Worm (Caenorhabditis elegans) whole organism, L1 larva: ENCODE measurements around the gene ZK380.6.

ENCODE experiments used
- F16B12.6 ChIP-seq: fragments of 150-350 bp; optimal IDR thresholded peaks from 2 replicates; lab custom pipeline; 2014; ENCODE audit warnings: missing biosample characterization, missing genetic modification characterization
- Y116A8C.19 ChIP-seq: sonication (generic microtip); optimal IDR thresholded peaks from 2 replicates; lab custom pipeline; 2016; ENCODE audit warnings: missing compliant biosample characterization, missing genetic modification characterization, borderline replicate concordance
- ceh-8 ChIP-seq: fragments of 200-800 bp; sonication (Bioruptor generic); optimal IDR thresholded peaks from 2 replicates; lab custom pipeline; 2018; ENCODE audit warnings: mild to moderate bottlenecking, missing genetic modification characterization, moderate library complexity, missing compliant biosample characterization
- dsc-1 ChIP-seq: sonication (generic microtip); optimal IDR thresholded peaks from 2 replicates; lab custom pipeline; 2016; ENCODE audit warnings: mild to moderate bottlenecking, missing genetic modification characterization, missing compliant biosample characterization
- efl-1 ChIP-seq, 4 experiments: fragments of 150-350 bp; optimal IDR thresholded peaks in 3 of 4; peaks in 1 of 4; 1 replicate in 1 of 4; 2 replicates in 3 of 4; lab custom pipeline; 2014; ENCODE audit warnings: missing biosample characterization in 2 of 4, missing genetic modification characterization in 2 of 4, missing genetic modification reagents in 2 of 4
- efl-3 ChIP-seq: fragments of 200-800 bp; sonication (Bioruptor generic); optimal IDR thresholded peaks from 2 replicates; lab custom pipeline; 2018; ENCODE audit warnings: mild to moderate bottlenecking, missing genetic modification characterization, missing compliant biosample characterization
- egl-27 ChIP-seq, 2 experiments: fragments of 150-350 bp in 1 of 2; sonication (generic microtip); optimal IDR thresholded peaks; 3 replicates each; lab custom pipeline; 2017 to 2018; ENCODE audit warnings: missing biosample characterization in 2 of 2, missing genetic modification characterization in 2 of 2, missing genetic modification reagents in 2 of 2
- hlh-17 ChIP-seq: fragments of 200-800 bp; sonication (Bioruptor generic); optimal IDR thresholded peaks from 2 replicates; lab custom pipeline; 2018; ENCODE audit warnings: missing genetic modification characterization, mild to moderate bottlenecking, missing compliant biosample characterization, moderate library complexity, borderline replicate concordance
- irx-1 ChIP-seq: sonication (generic microtip); optimal IDR thresholded peaks from 2 replicates; lab custom pipeline; 2016; ENCODE audit warnings: missing genetic modification characterization, missing compliant biosample characterization
- lin-15B ChIP-seq: fragments of 150-350 bp; sonication (generic microtip); optimal IDR thresholded peaks from 3 replicates; lab custom pipeline; 2014; ENCODE audit warnings: missing biosample characterization, missing genetic modification characterization
- lir-3 ChIP-seq: sonication (generic microtip); optimal IDR thresholded peaks from 2 replicates; lab custom pipeline; 2016; ENCODE audit warnings: mild to moderate bottlenecking, missing genetic modification characterization, moderate library complexity, missing compliant biosample characterization; ENCODE audit not compliant: poor library complexity
- mef-2 ChIP-seq: fragments of 150-350 bp; optimal IDR thresholded peaks from 2 replicates; lab custom pipeline; 2014; ENCODE audit warnings: missing biosample characterization, missing genetic modification characterization
- mep-1 ChIP-seq: fragments of 150-350 bp; optimal IDR thresholded peaks from 2 replicates; lab custom pipeline; 2014; ENCODE audit warnings: missing biosample characterization, missing genetic modification characterization
- nhr-11 ChIP-seq: fragments of 150-350 bp; optimal IDR thresholded peaks from 2 replicates; lab custom pipeline; 2014; ENCODE audit warnings: missing biosample characterization, missing genetic modification characterization
- nhr-12 ChIP-seq: sonication (generic microtip); optimal IDR thresholded peaks from 2 replicates; lab custom pipeline; 2017; ENCODE audit warnings: missing biosample characterization, missing genetic modification characterization
- nhr-19 ChIP-seq: fragments of 200-800 bp; sonication (Bioruptor generic); conservative IDR thresholded peaks from 2 replicates; pipeline ENCODE4 v1.3.6; 2022; ENCODE audit warnings: missing genetic modification characterization, missing compliant biosample characterization
- nhr-20 ChIP-seq: sonication (generic microtip); optimal IDR thresholded peaks from 2 replicates; lab custom pipeline; 2016; ENCODE audit warnings: mild to moderate bottlenecking, missing genetic modification characterization, missing compliant biosample characterization
- nhr-28 ChIP-seq: fragments of 150-350 bp; optimal IDR thresholded peaks from 2 replicates; lab custom pipeline; 2014; ENCODE audit warnings: missing biosample characterization, missing genetic modification characterization
- nhr-47 ChIP-seq: sonication (generic microtip); optimal IDR thresholded peaks from 2 replicates; lab custom pipeline; 2016; ENCODE audit warnings: mild to moderate bottlenecking, missing genetic modification characterization, moderate library complexity, missing compliant biosample characterization
- nhr-71 ChIP-seq: sonication (generic microtip); optimal IDR thresholded peaks from 2 replicates; lab custom pipeline; 2016; ENCODE audit warnings: mild to moderate bottlenecking, missing genetic modification characterization, moderate library complexity, missing compliant biosample characterization
- nhr-84 ChIP-seq: sonication (generic microtip); optimal IDR thresholded peaks from 2 replicates; lab custom pipeline; 2017; ENCODE audit warnings: missing biosample characterization, missing genetic modification characterization
- pag-3 ChIP-seq: sonication (generic microtip); optimal IDR thresholded peaks from 2 replicates; lab custom pipeline; 2017; ENCODE audit warnings: missing genetic modification characterization, mild to moderate bottlenecking, missing compliant biosample characterization, antibody characterized with exemption, borderline replicate concordance; ENCODE audit not compliant: insufficient read depth
- pax-3 ChIP-seq: fragments of 200-800 bp; sonication (Bioruptor generic); optimal IDR thresholded peaks from 2 replicates; lab custom pipeline; 2018; ENCODE audit warnings: mild to moderate bottlenecking, missing genetic modification characterization, moderate library complexity, missing compliant biosample characterization
- skn-1 ChIP-seq: fragments of 150-350 bp; optimal IDR thresholded peaks from 2 replicates; lab custom pipeline; 2014; ENCODE audit warnings: missing biosample characterization, missing genetic modification characterization
- snpc-4 ChIP-seq: fragments of 150-350 bp; optimal IDR thresholded peaks from 2 replicates; lab custom pipeline; 2014; ENCODE audit warnings: missing biosample characterization, missing genetic modification characterization
- snu-23 ChIP-seq: sonication (generic microtip); optimal IDR thresholded peaks from 2 replicates; lab custom pipeline; 2016; ENCODE audit warnings: missing genetic modification characterization, missing compliant biosample characterization
- swsn-7 ChIP-seq: sonication (generic microtip); optimal IDR thresholded peaks from 2 replicates; lab custom pipeline; 2016; ENCODE audit warnings: missing genetic modification characterization, missing compliant biosample characterization
- unc-130 ChIP-seq: fragments of 150-350 bp; optimal IDR thresholded peaks from 2 replicates; lab custom pipeline; 2017; ENCODE audit warnings: missing biosample characterization, missing genetic modification characterization, inconsistent platforms
- unc-98 ChIP-seq: fragments of 200-800 bp; sonication (Bioruptor generic); IDR thresholded peaks from 2 replicates; pipeline ENCODE4 v1.3.6; 2022; ENCODE audit warnings: missing genetic modification characterization, missing compliant biosample characterization
- zag-1 ChIP-seq: fragments of 150-350 bp; optimal IDR thresholded peaks from 2 replicates; lab custom pipeline; 2014; ENCODE audit warnings: missing biosample characterization, missing genetic modification characterization
- ztf-4 ChIP-seq: fragments of 150-350 bp; optimal IDR thresholded peaks from 2 replicates; lab custom pipeline; 2014; ENCODE audit warnings: missing biosample characterization, missing genetic modification characterization

The ZK380.6 gene

DNA sequence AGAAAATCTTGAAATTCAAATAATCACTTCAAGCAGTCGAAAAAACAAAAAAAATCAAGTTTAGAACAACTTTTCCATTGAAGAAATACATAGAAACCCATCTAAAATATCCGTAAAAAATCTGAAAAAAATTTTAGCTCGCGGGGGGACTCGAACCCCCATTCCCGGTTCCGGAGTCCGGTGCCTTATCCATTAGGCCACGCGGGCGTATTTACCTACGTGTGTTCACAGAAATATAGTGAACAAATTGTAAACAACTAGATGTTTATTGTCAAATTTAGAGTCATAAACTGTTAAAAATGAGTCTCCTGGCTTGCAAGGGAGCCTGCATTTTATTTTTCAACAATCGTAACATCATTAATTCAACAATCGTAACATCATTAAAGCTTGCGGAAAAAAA is 24.5 kb upstream of the ZK380.6 start:
- no peak for TF ChIP-seq efl-1 (optimal IDR thresholded peaks at IDR 0.05; lab: Kevin White, UChicago)
- no peak for TF ChIP-seq efl-1 (GFP tag; optimal IDR thresholded peaks at IDR 0.05 in 1 of 2; lab: Kevin White, UChicago)
- TF ChIP-seq efl-3 (GFP tag; lab: Kevin White, UChicago) = no peak
- no peak for TF ChIP-seq skn-1 (tag; lab: Kevin White, UChicago)
- no peak for TF ChIP-seq snpc-4 (tag; lab: Kevin White, UChicago)

DNA sequence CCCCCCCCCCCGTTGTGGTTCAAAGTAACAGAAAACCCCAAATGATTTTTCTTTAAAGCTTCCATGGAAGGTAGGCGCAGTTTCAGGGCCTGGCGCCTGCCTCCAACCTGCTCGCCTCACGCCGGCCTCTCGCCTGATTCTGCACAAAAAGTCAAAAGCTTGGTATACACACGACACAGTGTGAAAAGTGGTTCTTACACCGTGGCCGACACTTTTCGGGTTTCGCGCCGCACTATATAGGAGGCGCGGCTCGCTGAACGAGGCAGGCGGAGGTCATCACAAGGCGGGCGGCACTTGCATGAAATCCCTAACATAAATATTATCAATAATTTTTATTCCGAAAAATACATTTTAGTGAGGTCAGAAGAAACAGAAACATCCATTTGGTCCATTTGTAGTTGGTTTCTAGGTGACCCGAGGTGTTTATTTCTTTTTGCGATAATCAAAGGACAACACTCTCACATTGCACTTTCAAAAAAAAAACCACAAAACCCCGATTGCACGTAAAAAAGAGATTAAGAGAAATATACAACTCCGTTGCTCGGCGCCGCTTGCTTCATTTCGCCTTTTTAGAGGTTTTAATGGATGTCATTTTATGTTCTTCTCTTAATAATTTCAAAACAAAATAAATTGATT is 23.2 kb upstream of the ZK380.6 start, which contains the start of gene ZK380.2:
TSS of gene ZK380.2 (plus strand) at position 586 of the 636 bp plus-strand sequence.
- TF ChIP-seq lir-3 (tag; lab: Kevin White, UChicago) (no peak), unc-98 (GFP tag; lab: Robert Waterston, UW) (no peak), nhr-12 (no peak), pag-3 (no peak), swsn-7 (tag; lab: Kevin White, UChicago) (no peak), unc-130 (tag; lab: Kevin White, UChicago) (no peak), nhr-28 (tag; lab: Kevin White, UChicago) (no peak), ztf-4 (tag; lab: Kevin White, UChicago) (no peak), zag-1 (tag; lab: Kevin White, UChicago) (no peak), nhr-47 (tag; lab: Kevin White, UChicago) (no peak)
- TF ChIP-seq, all 84 proteins: peak for 0

DNA sequence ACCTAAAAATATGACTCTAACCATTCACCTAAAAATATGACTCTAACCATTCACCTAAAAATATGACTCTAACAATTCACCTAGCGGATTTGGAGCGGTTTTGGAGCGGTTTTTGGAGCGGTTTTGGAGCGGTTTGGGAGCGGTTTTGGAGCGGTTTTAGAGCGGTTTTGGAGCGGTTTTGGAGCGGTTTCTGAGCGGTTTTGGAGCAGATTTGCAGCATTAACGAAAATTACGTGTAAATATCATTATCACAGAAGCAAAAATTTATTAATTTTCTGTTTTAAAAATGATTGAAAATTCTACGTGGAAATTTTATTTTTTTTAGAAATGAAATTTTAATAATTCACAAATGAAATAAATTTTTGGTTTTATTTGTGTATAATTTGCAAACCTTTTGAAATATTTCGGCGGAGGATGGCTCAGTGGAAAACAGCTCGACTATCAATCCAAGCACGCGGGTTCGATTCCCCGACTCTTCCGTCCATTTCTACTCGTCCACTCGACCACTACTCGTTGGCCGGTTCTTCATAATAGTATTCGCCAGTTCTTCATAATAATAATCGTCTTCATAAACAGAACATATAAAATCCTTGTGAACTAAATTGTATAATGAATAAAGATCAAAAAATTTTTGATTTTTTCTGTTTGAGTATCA is 10.7 kb upstream of the ZK380.6 start:
- TF ChIP-seq unc-130 (tag; lab: Kevin White, UChicago) (no peak), nhr-71 (tag; lab: Kevin White, UChicago) (no peak), lir-3 (tag; lab: Kevin White, UChicago) (no peak), efl-1 (optimal IDR thresholded peaks at IDR 0.05; lab: Kevin White, UChicago) (no peak), efl-1 (GFP tag; optimal IDR thresholded peaks at IDR 0.05 in 1 of 2; lab: Kevin White, UChicago) (no peak), nhr-11 (tag; lab: Kevin White, UChicago) (no peak), lin-15B (tag; lab: Kevin White, UChicago) (no peak), egl-27 (tag; optimal IDR thresholded peaks at IDR 0.05; lab: Kevin White, UChicago) (no peak), dsc-1 (tag; lab: Kevin White, UChicago) (no peak), Y116A8C.19 (tag; lab: Kevin White, UChicago) (no peak), nhr-19 (GFP tag; lab: Robert Waterston, UW) (no peak), snu-23 (GFP tag; lab: Kevin White, UChicago) (no peak), nhr-84 (tag; lab: Kevin White, UChicago) (no peak)

DNA sequence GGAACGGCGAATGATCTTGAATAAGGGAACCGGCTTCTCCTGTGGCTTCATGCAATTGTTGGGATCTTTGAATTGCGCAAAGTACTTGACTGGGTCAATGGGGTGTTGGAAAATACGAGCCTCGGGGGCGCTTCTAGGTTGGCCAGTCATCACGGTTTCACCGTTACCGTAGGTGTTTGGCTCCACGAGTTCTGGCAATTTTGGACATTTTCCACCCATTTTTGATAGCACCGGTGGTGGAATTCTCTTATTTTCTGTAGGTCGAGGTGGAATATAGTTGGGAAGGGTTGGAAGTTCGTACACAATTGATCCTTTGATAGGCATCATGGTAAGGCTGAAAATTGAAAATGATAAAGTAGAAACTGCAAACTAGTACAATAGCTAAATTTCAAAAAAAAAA is 2.6 kb upstream of the ZK380.6 start, which contains the start of gene ZK380.4:
TSS of gene ZK380.4 (minus strand) at position 327 of the 400 bp plus-strand sequence.
- TF ChIP-seq ceh-8 (GFP tag; lab: Kevin White, UChicago) (no peak), mep-1 (no peak), nhr-20 (tag; lab: Kevin White, UChicago) (no peak), mef-2 (tag; lab: Kevin White, UChicago) (no peak), nhr-28 (tag; lab: Kevin White, UChicago) (no peak), hlh-17 (GFP tag; lab: Kevin White, UChicago) (no peak), F16B12.6 (no peak), pax-3 (tag; lab: Kevin White, UChicago) (no peak), snu-23 (GFP tag; lab: Kevin White, UChicago) (no peak), lin-15B (tag; lab: Kevin White, UChicago) (no peak), irx-1 (tag; lab: Kevin White, UChicago) (no peak)
